Worm (Caenorhabditis elegans): ENCODE measurements around the gene B0280.11.

ce11 chrIII:7184022-7184421, 45.9 kb upstream of the B0280.11 start, which contains the start of gene yju-2:
- TF ChIP-seq W03F9.2 (tag; optimal IDR thresholded peaks at IDR 0.05), result no peak
- TF ChIP-seq him-1 (tag; optimal IDR thresholded peaks at IDR 0.05), result no peak
- no peak for TF ChIP-seq dao-5 (tag; optimal IDR thresholded peaks at IDR 0.05)

Measured in whole organism, L4/young adult.